Worm (Caenorhabditis elegans) whole organism, L4/young adult: ENCODE data around the gene ZK470.2.

Experiments
- W03F9.2 ChIP-seq: fragments of 150-350 bp; optimal IDR thresholded peaks from 2 replicates; lab custom pipeline; 2014; ENCODE audit warnings: missing biosample characterization, missing genetic modification characterization
- him-1 ChIP-seq: sonication (generic microtip); optimal IDR thresholded peaks from 2 replicates; lab custom pipeline; 2016; ENCODE audit warnings: missing genotype, missing genetic modification reagents, missing genetic modification characterization, missing compliant biosample characterization

DNA sequence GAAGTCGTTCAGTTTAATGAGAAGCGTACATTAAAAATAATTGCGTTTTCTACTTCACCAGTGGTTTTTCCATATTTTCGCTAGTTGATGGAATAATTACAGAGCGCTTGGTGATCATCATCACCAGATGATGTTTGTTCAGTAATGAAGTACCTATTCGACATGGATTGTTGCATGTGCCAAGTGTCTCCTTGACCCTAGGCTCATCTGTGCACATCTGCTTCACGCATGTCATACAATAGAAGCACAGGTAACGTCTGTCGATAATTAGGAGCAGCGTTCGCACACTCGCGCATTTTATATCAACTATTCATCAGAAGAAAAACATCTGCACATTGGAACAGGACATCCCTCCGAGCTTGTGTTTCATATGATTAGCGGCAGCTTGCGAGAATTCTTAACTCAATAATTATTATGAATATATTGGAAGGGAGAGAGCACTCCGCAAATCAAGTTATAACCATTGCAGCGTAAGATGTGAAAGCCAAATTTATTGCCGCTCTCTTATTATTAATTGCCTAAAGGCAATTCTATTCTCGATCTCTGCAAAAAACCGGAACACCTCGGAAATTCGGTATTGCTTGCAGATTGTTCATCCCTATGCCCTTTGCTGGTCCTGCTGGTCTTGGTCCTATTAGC is 9.7 kb upstream of the ZK470.2 start:
- TF ChIP-seq him-1 (no peak), W03F9.2 (no peak)
